Fruit fly (Drosophila melanogaster) whole organism, pupa: Measurements from ENCODE around the gene ppk5.

ENCODE experiments used
- CG10348 ChIP-seq: fragments of 200-800 bp; sonication (Bioruptor generic); IDR thresholded peaks from 2 replicates; pipeline ENCODE4 v1.3.6; 2022; ENCODE audit warnings: missing biosample characterization, missing genetic modification characterization
- CG12605 ChIP-seq: fragments of 200-800 bp; sonication (Bioruptor generic); IDR thresholded peaks from 2 replicates; pipeline ENCODE4 v1.3.6; 2022; ENCODE audit warnings: missing biosample characterization, missing genetic modification characterization
- CG13204 ChIP-seq: fragments of 200-800 bp; sonication (Bioruptor generic); optimal IDR thresholded peaks from 2 replicates; lab custom pipeline; 2018; ENCODE audit warnings: missing biosample characterization, mild to moderate bottlenecking, missing genetic modification characterization, moderate library complexity
- CG14655 ChIP-seq: fragments of 200-800 bp; sonication (Bioruptor generic); optimal IDR thresholded peaks from 3 replicates; lab custom pipeline; 2017; ENCODE audit warnings: mild to moderate bottlenecking, missing biosample characterization, missing genetic modification reagents, missing genetic modification characterization
- CG15710 ChIP-seq: fragments of 200-800 bp; sonication (Bioruptor generic); optimal IDR thresholded peaks from 2 replicates; lab custom pipeline; 2018; ENCODE audit warnings: missing biosample characterization, mild to moderate bottlenecking, missing genetic modification characterization, moderate library complexity
- CG17806 ChIP-seq: fragments of 200-800 bp; sonication (Bioruptor generic); optimal IDR thresholded peaks from 2 replicates; lab custom pipeline; 2018; ENCODE audit warnings: missing biosample characterization, mild to moderate bottlenecking, missing genetic modification characterization, moderate library complexity
- CG32121 ChIP-seq: fragments of 200-800 bp; sonication (Bioruptor generic); IDR thresholded peaks from 2 replicates; pipeline ENCODE4 v1.3.6; 2022; ENCODE audit warnings: missing biosample characterization, missing genetic modification characterization
- CG34367 ChIP-seq: fragments of 200-800 bp; sonication (Bioruptor generic); optimal IDR thresholded peaks from 2 replicates; lab custom pipeline; 2018; ENCODE audit warnings: missing biosample characterization, mild to moderate bottlenecking, missing genetic modification characterization
- CG4496 ChIP-seq: fragments of 200-800 bp; sonication (Bioruptor generic); IDR thresholded peaks from 3 replicates; pipeline ENCODE4 v1.3.6; 2022; ENCODE audit warnings: missing biosample characterization, missing genetic modification characterization
- CG8159 ChIP-seq: fragments of 200-800 bp; sonication (Bioruptor generic); optimal IDR thresholded peaks from 3 replicates; lab custom pipeline; 2018; ENCODE audit warnings: missing biosample characterization, mild to moderate bottlenecking, missing genetic modification characterization, moderate library complexity
- CG8301 ChIP-seq: fragments of 200-800 bp; sonication (Bioruptor generic); optimal IDR thresholded peaks from 2 replicates; lab custom pipeline; 2018; ENCODE audit warnings: missing biosample characterization, mild to moderate bottlenecking, missing genetic modification characterization
- CG9948 ChIP-seq: fragments of 200-800 bp; sonication (Bioruptor generic); optimal IDR thresholded peaks from 2 replicates; lab custom pipeline; 2018; ENCODE audit warnings: missing biosample characterization, mild to moderate bottlenecking, missing genetic modification characterization, moderate library complexity
- D1 ChIP-seq: fragments of 200-800 bp; sonication (Bioruptor generic); optimal IDR thresholded peaks from 2 replicates; lab custom pipeline; 2018; ENCODE audit warnings: missing biosample characterization, mild to moderate bottlenecking, missing genetic modification characterization, moderate library complexity
- EcR ChIP-seq: fragments of 200-800 bp; sonication (Bioruptor generic); optimal IDR thresholded peaks from 3 replicates; lab custom pipeline; 2019; ENCODE audit warnings: missing biosample characterization, missing genetic modification characterization, mild to moderate bottlenecking, moderate library complexity, missing genetic modification reagents
- Ets98B ChIP-seq: fragments of 200-800 bp; sonication (Bioruptor generic); IDR thresholded peaks from 2 replicates; pipeline ENCODE4 v1.3.6; 2022; ENCODE audit warnings: missing biosample characterization, missing genetic modification characterization
- Pif1A ChIP-seq: fragments of 200-800 bp; sonication (Bioruptor generic); optimal IDR thresholded peaks from 3 replicates; lab custom pipeline; 2016; ENCODE audit warnings: missing biosample characterization, missing genetic modification characterization
- Pif1B ChIP-seq: fragments of 200-800 bp; sonication (Bioruptor generic); optimal IDR thresholded peaks from 3 replicates; lab custom pipeline; 2016; ENCODE audit warnings: missing biosample characterization, missing genetic modification characterization
- Snoo ChIP-seq: fragments of 200-800 bp; sonication (Bioruptor generic); optimal IDR thresholded peaks from 3 replicates; lab custom pipeline; 2017; ENCODE audit warnings: missing biosample characterization, mild to moderate bottlenecking, missing genetic modification characterization, inconsistent platforms
- fd96Ca ChIP-seq: fragments of 200-800 bp; sonication (Bioruptor generic); IDR thresholded peaks from 3 replicates; pipeline ENCODE4 v1.3.6; 2022; ENCODE audit warnings: missing biosample characterization, missing genetic modification characterization
- gl ChIP-seq: fragments of 200-800 bp; sonication (Bioruptor generic); optimal IDR thresholded peaks from 2 replicates; lab custom pipeline; 2018; ENCODE audit warnings: missing biosample characterization, mild to moderate bottlenecking, missing genetic modification characterization
- rn ChIP-seq: fragments of 200-800 bp; sonication (Bioruptor generic); IDR thresholded peaks from 2 replicates; pipeline ENCODE4 v1.3.6; 2022; ENCODE audit warnings: missing biosample characterization, missing genetic modification characterization

Gene ppk5

dm6 chr3L:21501172-21501571 is 33.3 kb upstream of the ppk5 start, which contains the start of gene Est-Q:
Gene Est-Q, plus strand, starts transcription at chr3L:21501421.
- TF ChIP-seq rn (GFP tag; lab: Robert Waterston, UW) (no peak), CG8159 (tag; lab: Kevin White, UChicago) (no peak), CG12605 (GFP tag; lab: Robert Waterston, UW) (no peak), fd96Ca (GFP tag; lab: Robert Waterston, UW) (no peak), Snoo (no peak), CG4496 (GFP tag; lab: Robert Waterston, UW) (no peak), D1 (tag; lab: Kevin White, UChicago) (no peak), EcR (GFP tag; lab: Kevin White, UChicago) (no peak), CG9948 (tag; lab: Kevin White, UChicago) (no peak), Pif1B (GFP tag; lab: Kevin White, UChicago) (no peak), gl (tag; lab: Kevin White, UChicago) (no peak), CG15710 (tag; lab: Kevin White, UChicago) (no peak), CG14655 (no peak), CG34367 (no peak), Ets98B (GFP tag; lab: Robert Waterston, UW) (no peak), CG10348 (GFP tag; lab: Robert Waterston, UW) (no peak)

dm6 chr3L:21501928-21502327 is 32.5 kb upstream of the ppk5 start:
- TF ChIP-seq gl (tag; lab: Kevin White, UChicago) (no peak), Pif1B (GFP tag; lab: Kevin White, UChicago) (no peak), CG17806 (tag; lab: Kevin White, UChicago) (no peak), CG4496 (GFP tag; lab: Robert Waterston, UW) (no peak), CG12605 (GFP tag; lab: Robert Waterston, UW) (no peak), rn (GFP tag; lab: Robert Waterston, UW) (no peak), D1 (tag; lab: Kevin White, UChicago) (no peak), CG10348 (GFP tag; lab: Robert Waterston, UW) (no peak), CG34367 (no peak)
- TF ChIP-seq, all 21 proteins: peak for 0

- TF ChIP-seq Pif1B (GFP tag; lab: Kevin White, UChicago): no peak
- peak; percentile 59; the same call in 1 of the 2 replicates for TF ChIP-seq CG32121 (GFP tag; lab: Robert Waterston, UW)
- TF ChIP-seq CG13204 (GFP tag; lab: Kevin White, UChicago): no peak
- TF ChIP-seq rn (GFP tag; lab: Robert Waterston, UW): no peak
- peak; percentile 36 for TF ChIP-seq CG9948 (tag; lab: Kevin White, UChicago)
- peak; percentile 56 for TF ChIP-seq CG15710 (tag; lab: Kevin White, UChicago)
- no peak for TF ChIP-seq Pif1A (GFP tag; lab: Kevin White, UChicago)
- no peak; the same call in 1 of the 2 replicates for TF ChIP-seq Ets98B (GFP tag; lab: Robert Waterston, UW)
- TF ChIP-seq D1 (tag; lab: Kevin White, UChicago): no peak
- no peak for TF ChIP-seq CG10348 (GFP tag; lab: Robert Waterston, UW)
- TF ChIP-seq CG14655: no peak
- TF ChIP-seq CG12605 (GFP tag; lab: Robert Waterston, UW): no peak
- peak; percentile 70 for TF ChIP-seq CG8159 (tag; lab: Kevin White, UChicago)
- peak; percentile 56; the same call in 2 of the 3 replicates for TF ChIP-seq fd96Ca (GFP tag; lab: Robert Waterston, UW)
- TF ChIP-seq CG8301 (tag; lab: Kevin White, UChicago): peak; percentile 44
- no peak for TF ChIP-seq CG34367
- TF ChIP-seq Snoo: peak; percentile 46
- peak; percentile 58; the same call in 1 of the 3 replicates for TF ChIP-seq CG4496 (GFP tag; lab: Robert Waterston, UW)
- no peak for TF ChIP-seq gl (tag; lab: Kevin White, UChicago)
- no peak for TF ChIP-seq EcR (GFP tag; lab: Kevin White, UChicago)
- TF ChIP-seq CG17806 (tag; lab: Kevin White, UChicago): peak; percentile 35
Observed at dm6 chr3L:21507354-21507928, 27.0 kb upstream of the ppk5 start, which contains the start of the genes Glg1 and M6. Gene Glg1, minus strand, starts transcription at chr3L:21507538. Gene M6, plus strand, starts transcription at chr3L:21507852.

- TF ChIP-seq Snoo (no peak), CG4496 (GFP tag; lab: Robert Waterston, UW) (no peak), Pif1A (GFP tag; lab: Kevin White, UChicago) (no peak), CG14655 (no peak), CG15710 (tag; lab: Kevin White, UChicago) (no peak), CG8159 (tag; lab: Kevin White, UChicago) (no peak), CG32121 (GFP tag; lab: Robert Waterston, UW) (no peak), D1 (tag; lab: Kevin White, UChicago) (no peak), gl (tag; lab: Kevin White, UChicago) (no peak), Pif1B (GFP tag; lab: Kevin White, UChicago) (no peak), CG17806 (tag; lab: Kevin White, UChicago) (no peak), Ets98B (GFP tag; lab: Robert Waterston, UW) (no peak), CG12605 (GFP tag; lab: Robert Waterston, UW) (no peak), CG10348 (GFP tag; lab: Robert Waterston, UW) (no peak), rn (GFP tag; lab: Robert Waterston, UW) (no peak), fd96Ca (GFP tag; lab: Robert Waterston, UW) (no peak), CG34367 (no peak)
Observed at dm6 chr3L:21507955-21508354, 26.5 kb upstream of the ppk5 start.

dm6 chr3L:21508621-21509020 is 25.8 kb upstream of the ppk5 start:
- peak; percentile 73 for TF ChIP-seq EcR (GFP tag; lab: Kevin White, UChicago)
- no peak for TF ChIP-seq CG34367
- TF ChIP-seq, all 21 proteins: peak for 1
